Fruit fly (Drosophila melanogaster): ENCODE data around the gene Sfp24Bd.

The Sfp24Bd gene

DNA sequence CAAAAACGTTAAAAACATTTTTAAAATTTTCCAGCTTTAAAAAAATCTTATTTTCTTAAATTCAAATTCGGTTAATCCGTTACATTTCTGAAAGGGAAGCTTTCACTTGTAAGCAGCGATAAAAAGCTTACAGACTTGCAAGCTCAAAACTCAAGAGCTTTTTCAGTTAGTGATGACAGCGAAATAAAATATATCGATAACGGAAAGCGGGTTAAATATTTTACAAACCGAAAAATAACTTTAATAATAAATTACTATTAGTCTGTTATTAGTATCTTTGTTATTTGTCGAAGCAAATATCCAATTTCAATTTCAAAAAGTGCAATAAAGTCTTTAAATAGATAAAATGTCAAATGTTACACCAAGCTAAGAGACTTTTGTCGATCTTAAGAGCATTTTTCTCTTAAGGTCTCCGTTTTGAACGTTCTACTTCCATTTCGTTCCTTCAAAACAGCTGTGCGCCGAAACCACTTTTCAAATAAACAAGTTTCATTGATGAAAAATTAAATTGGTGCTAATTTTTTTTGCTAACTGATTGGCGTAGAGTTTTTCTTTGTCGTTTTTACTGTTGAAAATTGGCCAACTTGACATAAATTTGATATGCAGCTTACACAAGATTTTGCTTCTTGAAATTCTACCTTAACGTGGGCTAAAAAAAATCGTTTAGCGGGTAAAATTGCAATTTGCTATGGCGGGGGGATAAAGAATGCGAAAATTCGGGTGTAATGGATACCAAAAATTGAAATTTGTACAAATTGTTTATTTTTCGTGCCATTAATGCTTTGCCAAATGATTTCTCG is 20.6 kb downstream of the Sfp24Bd start (continued):
- TF ChIP-seq dpn (GFP tag; optimal IDR thresholded peaks at IDR 0.05) (no peak), ssp (GFP tag; IDR thresholded peaks at IDR 0.05) (no peak), Hr78 (GFP tag; optimal IDR thresholded peaks at IDR 0.05) (no peak), CG10274 (GFP tag; optimal IDR thresholded peaks at IDR 0.05) (no peak), zfh1 (GFP tag; IDR thresholded peaks at IDR 0.05) (no peak), Adf1 (GFP tag; IDR thresholded peaks at IDR 0.05) (no peak), CG11696 (GFP tag; IDR thresholded peaks at IDR 0.05) (no peak), Dip2 (GFP tag; IDR thresholded peaks at IDR 0.05) (no peak), Fer1 (GFP tag; optimal IDR thresholded peaks at IDR 0.05) (peak; percentile 2), CG30403 (GFP tag; optimal IDR thresholded peaks at IDR 0.05) (no peak), CG11695 (GFP tag; IDR thresholded peaks at IDR 0.05) (0 out of 3 replicates have a peak, but pooled peaks have one; percentile 16), gem (tag; optimal IDR thresholded peaks at IDR 0.05) (peak; percentile 28), pb (GFP tag; optimal IDR thresholded peaks at IDR 0.05) (no peak), Mad (GFP tag; optimal IDR thresholded peaks at IDR 0.05) (no peak), mam (GFP tag; optimal IDR thresholded peaks at IDR 0.05) (no peak), tap (tag; optimal IDR thresholded peaks at IDR 0.05) (no peak), scrt (GFP tag; optimal IDR thresholded peaks at IDR 0.05) (no peak), Dp (GFP tag; optimal IDR thresholded peaks at IDR 0.05) (peak; percentile 31), stwl (tag; optimal IDR thresholded peaks at IDR 0.05) (peak; percentile 14), trh (GFP tag; optimal IDR thresholded peaks at IDR 0.05) (no peak), fd64A (GFP tag; optimal IDR thresholded peaks at IDR 0.05) (no peak), Sin3A (optimal IDR thresholded peaks at IDR 0.05) (no peak), CG9817 (tag; optimal IDR thresholded peaks at IDR 0.05) (no peak), otp (GFP tag; IDR thresholded peaks at IDR 0.05) (no peak), CG6689 (GFP tag; IDR thresholded peaks at IDR 0.05) (no peak), CG9609 (GFP tag; optimal IDR thresholded peaks at IDR 0.05) (no peak), Hmr (GFP tag; optimal IDR thresholded peaks at IDR 0.05) (no peak), gcm (GFP tag; optimal IDR thresholded peaks at IDR 0.05) (peak; percentile 11), HmgD (GFP tag; optimal IDR thresholded peaks at IDR 0.05) (no peak), Max (GFP tag; optimal IDR thresholded peaks at IDR 0.05) (no peak), corto (GFP tag; optimal IDR thresholded peaks at IDR 0.05) (peak; percentile 6), CG10209 (GFP tag; optimal IDR thresholded peaks at IDR 0.05) (no peak), Jarid2 (GFP tag; optimal IDR thresholded peaks at IDR 0.05) (no peak), CG12659 (GFP tag; optimal IDR thresholded peaks at IDR 0.05) (no peak), CG7786 (GFP tag; optimal IDR thresholded peaks at IDR 0.05) (no peak), CG5245 (GFP tag; optimal IDR thresholded peaks at IDR 0.05) (no peak), CG17385 (GFP tag; optimal IDR thresholded peaks at IDR 0.05) (peak; percentile 21), CG7928 (GFP tag; optimal IDR thresholded peaks at IDR 0.05) (no peak), D19B (GFP tag; optimal IDR thresholded peaks at IDR 0.05) (no peak), CG7987 (GFP tag; optimal IDR thresholded peaks at IDR 0.05) (no peak), prd (optimal IDR thresholded peaks at IDR 0.05) (no peak), prd (GFP tag; IDR thresholded peaks at IDR 0.05) (no peak), CG9215 (GFP tag; IDR thresholded peaks at IDR 0.05) (no peak), CrebB (tag; optimal IDR thresholded peaks at IDR 0.05) (peak; percentile 9), CG3995 (GFP tag; optimal IDR thresholded peaks at IDR 0.05) (no peak), unc-4 (GFP tag; IDR thresholded peaks at IDR 0.05; ENCODE audit: partially characterized antibody) (peak; percentile 73), BtbVII (GFP tag; optimal IDR thresholded peaks at IDR 0.05) (no peak), ato (GFP tag; IDR thresholded peaks at IDR 0.05; ENCODE audit: partially characterized antibody) (no peak), ind (GFP tag; optimal IDR thresholded peaks at IDR 0.05) (no peak), Scr (GFP tag; IDR thresholded peaks at IDR 0.05; ENCODE audit: partially characterized antibody) (peak; percentile 78)
